Worm (Caenorhabditis elegans): ENCODE measurements around the gene atz-1.

The atz-1 gene

ce11 chrIV:12396645-12397258, 20.8 kb upstream of the atz-1 start (continued):
- TF ChIP-seq hmg-11 (tag; optimal IDR thresholded peaks at IDR 0.05), result no peak
- no peak for TF ChIP-seq nhr-237 (tag; optimal IDR thresholded peaks at IDR 0.05)

- TF ChIP-seq unc-62 (GFP tag; optimal IDR thresholded peaks at IDR 0.05) (no peak), aly-2 (tag; optimal IDR thresholded peaks at IDR 0.05) (no peak), egl-27 (tag; optimal IDR thresholded peaks at IDR 0.05) (peak; percentile 20), hmg-11 (tag; optimal IDR thresholded peaks at IDR 0.05) (peak; percentile 60), pqm-1 (tag; optimal IDR thresholded peaks at IDR 0.05) (peak; percentile 91), daf-12 (tag; optimal IDR thresholded peaks at IDR 0.05) (no peak), nhr-67 (tag; optimal IDR thresholded peaks at IDR 0.05) (no peak), zag-1 (tag; optimal IDR thresholded peaks at IDR 0.05) (no peak), sea-2 (GFP tag; optimal IDR thresholded peaks at IDR 0.05) (no peak), elt-1 (tag; optimal IDR thresholded peaks at IDR 0.05) (peak; percentile 45), fos-1 (tag; optimal IDR thresholded peaks at IDR 0.05) (no peak), ceh-82 (tag; optimal IDR thresholded peaks at IDR 0.05) (peak; percentile 81), fkh-2 (tag; optimal IDR thresholded peaks at IDR 0.05) (no peak), nhr-28 (tag; optimal IDR thresholded peaks at IDR 0.05) (no peak), nhr-237 (tag; optimal IDR thresholded peaks at IDR 0.05) (no peak), nfya-1 (tag; optimal IDR thresholded peaks at IDR 0.05; ENCODE audit: insufficient read depth) (peak; percentile 99), nhr-11 (tag; optimal IDR thresholded peaks at IDR 0.05) (peak; percentile 61), fkh-10 (GFP tag; optimal IDR thresholded peaks at IDR 0.05) (peak; percentile 51), ama-1 (optimal IDR thresholded peaks at IDR 0.05) (peak; percentile 73), jun-1 (tag; optimal IDR thresholded peaks at IDR 0.05) (peak; percentile 65), ceh-16 (tag; optimal IDR thresholded peaks at IDR 0.05) (peak; percentile 55), nhr-23 (tag; optimal IDR thresholded peaks at IDR 0.05) (peak; percentile 97), elt-3 (tag; optimal IDR thresholded peaks at IDR 0.05) (no peak), mml-1 (tag; optimal IDR thresholded peaks at IDR 0.05) (no peak), R02D3.7 (tag; optimal IDR thresholded peaks at IDR 0.05) (peak; percentile 89), egl-5 (tag; optimal IDR thresholded peaks at IDR 0.05) (peak; percentile 58), ceh-28 (tag; optimal IDR thresholded peaks at IDR 0.05) (peak; percentile 74), elt-2 (tag; optimal IDR thresholded peaks at IDR 0.05) (peak; percentile 77), eor-1 (tag; optimal IDR thresholded peaks at IDR 0.05) (peak in 1 of 2 experiments; percentile 73), mdl-1 (tag; optimal IDR thresholded peaks at IDR 0.05) (peak; percentile 48), skn-1 (tag; optimal IDR thresholded peaks at IDR 0.05) (peak; percentile 88), ceh-9 (tag; optimal IDR thresholded peaks at IDR 0.05) (no peak), lin-15B (tag; optimal IDR thresholded peaks at IDR 0.05) (peak; percentile 98), tbx-2 (tag; optimal IDR thresholded peaks at IDR 0.05) (peak; percentile 60), ztf-4 (tag; optimal IDR thresholded peaks at IDR 0.05) (no peak), ztf-11 (tag; optimal IDR thresholded peaks at IDR 0.05) (no peak), unc-39 (tag; optimal IDR thresholded peaks at IDR 0.05) (no peak), ZK546.5 (tag; optimal IDR thresholded peaks at IDR 0.05) (peak; percentile 94), nhr-76 (tag; optimal IDR thresholded peaks at IDR 0.05) (peak; percentile 66), lsy-12 (tag; optimal IDR thresholded peaks at IDR 0.05) (peak; percentile 95), nhr-12 (tag; optimal IDR thresholded peaks at IDR 0.05) (no peak), nhr-77 (tag; optimal IDR thresholded peaks at IDR 0.05) (peak; percentile 53), nhr-43 (tag; optimal IDR thresholded peaks at IDR 0.05; ENCODE audit: poor library complexity, severe bottlenecking) (peak; percentile 96), pha-4 (tag; optimal IDR thresholded peaks at IDR 0.05) (peak; percentile 98), nhr-25 (tag; optimal IDR thresholded peaks at IDR 0.05) (peak; percentile 95), lin-39 (tag; optimal IDR thresholded peaks at IDR 0.05) (peak; percentile 92), snpc-4 (tag; optimal IDR thresholded peaks at IDR 0.05) (peak; percentile 90)
These were observed 15.2 kb upstream of the atz-1 start, which contains the start of the genes rps-23 and dpm-3 for ce11 chrIV:12391003-12391637. Gene rps-23, minus strand, starts transcription at chrIV:12391053. Gene dpm-3, plus strand, starts transcription at chrIV:12391587.

All from whole organism, L3 larva.